Worm (Caenorhabditis elegans) whole organism, L2 larva: Measurements from ENCODE around the gene qui-1.

Source experiments
- Y55F3AM.14 ChIP-seq: fragments of 200-800 bp; sonication (Bioruptor generic); optimal IDR thresholded peaks from 2 replicates; lab custom pipeline; 2018; ENCODE audit warnings: mild to moderate bottlenecking, missing genetic modification characterization, missing compliant biosample characterization
- blmp-1 ChIP-seq: sonication (generic microtip); optimal IDR thresholded peaks from 2 replicates; lab custom pipeline; 2017; ENCODE audit warnings: missing genetic modification characterization, mild to moderate bottlenecking, missing compliant biosample characterization, antibody characterized with exemption, moderate library complexity; ENCODE audit not compliant: insufficient read depth
- ceh-82 ChIP-seq: fragments of 150-350 bp; optimal IDR thresholded peaks from 2 replicates; lab custom pipeline; 2014; ENCODE audit warnings: missing biosample characterization, missing genetic modification characterization
- elt-3 ChIP-seq: sonication (generic microtip); optimal IDR thresholded peaks from 2 replicates; lab custom pipeline; 2017; ENCODE audit warnings: missing biosample characterization, missing genetic modification characterization
- fos-1 ChIP-seq: fragments of 150-350 bp; optimal IDR thresholded peaks from 2 replicates; lab custom pipeline; 2014; ENCODE audit warnings: missing biosample characterization, missing genetic modification characterization
- lin-13 ChIP-seq: fragments of 150-350 bp; optimal IDR thresholded peaks from 2 replicates; lab custom pipeline; 2014; ENCODE audit warnings: missing biosample characterization, missing genetic modification reagents, missing genetic modification characterization
- nhr-12 ChIP-seq: fragments of 150-350 bp; optimal IDR thresholded peaks from 2 replicates; lab custom pipeline; 2014; ENCODE audit warnings: missing biosample characterization, missing genetic modification characterization
- nhr-77 ChIP-seq: fragments of 150-350 bp; optimal IDR thresholded peaks from 2 replicates; lab custom pipeline; 2014; ENCODE audit warnings: missing biosample characterization, missing genetic modification characterization
- peb-1 ChIP-seq: fragments of 150-350 bp; optimal IDR thresholded peaks from 2 replicates; lab custom pipeline; 2014; ENCODE audit warnings: missing biosample characterization, missing genetic modification characterization
- sma-9 ChIP-seq, 2 experiments: fragments of 150-350 bp in 1 of 2; sonication (generic microtip) in 1 of 2; optimal IDR thresholded peaks; 2 replicates each; lab custom pipeline; 2014 to 2016; ENCODE audit warnings: missing genetic modification characterization in 2 of 2, mild to moderate bottlenecking in 1 of 2, missing biosample characterization in 1 of 2, missing compliant biosample characterization in 1 of 2, missing genetic modification reagents in 1 of 2, moderate library complexity in 1 of 2
- unc-39 ChIP-seq: fragments of 150-350 bp; optimal IDR thresholded peaks from 2 replicates; lab custom pipeline; 2014; ENCODE audit warnings: missing biosample characterization, missing genetic modification characterization
- unc-55 ChIP-seq: fragments of 150-350 bp; sonication (generic microtip); optimal IDR thresholded peaks from 3 replicates; lab custom pipeline; 2014; ENCODE audit warnings: missing biosample characterization, missing genetic modification reagents, missing genetic modification characterization
- ztf-1 ChIP-seq: fragments of 200-800 bp; sonication (Bioruptor generic); conservative IDR thresholded peaks from 2 replicates; pipeline ENCODE4 v1.3.6; 2022; ENCODE audit warnings: missing genetic modification characterization, missing compliant biosample characterization

Gene qui-1

DNA sequence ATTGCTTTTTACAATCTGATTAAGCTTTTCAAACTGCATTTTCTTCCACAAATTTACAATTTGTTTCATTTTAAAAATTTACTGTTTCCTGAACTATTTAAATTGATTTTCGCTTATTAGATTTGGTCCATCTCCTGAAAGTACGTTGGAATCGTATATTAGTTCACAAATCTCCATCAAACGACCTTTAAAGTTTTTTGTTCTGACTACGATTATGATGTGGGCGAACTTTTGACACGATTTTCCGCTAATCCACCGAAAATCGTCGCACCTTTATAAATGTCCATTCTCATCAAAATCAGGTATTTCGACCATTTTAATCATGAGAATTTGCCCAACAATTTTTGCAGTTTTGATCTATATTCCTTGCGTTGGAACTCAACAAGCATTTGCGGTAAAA, 61.9 kb downstream of the qui-1 start, which contains the start of gene C08F11.1:
Gene C08F11.1, plus strand, starts transcription at position 301 of the 400 bp plus-strand sequence.
- TF ChIP-seq lin-13, result no peak
- no peak for TF ChIP-seq nhr-12 (tag; lab: Kevin White, UChicago)
- TF ChIP-seq unc-55 (GFP tag; lab: Kevin White, UChicago), result no peak
- no peak for TF ChIP-seq blmp-1
- no peak for TF ChIP-seq elt-3 (tag; lab: Kevin White, UChicago)
- TF ChIP-seq Y55F3AM.14 (GFP tag; lab: Kevin White, UChicago), result no peak
- no peak for TF ChIP-seq fos-1 (tag; lab: Kevin White, UChicago)
- no peak for TF ChIP-seq sma-9 (GFP tag; optimal IDR thresholded peaks at IDR 0.05; lab: Kevin White, UChicago)
- no peak for TF ChIP-seq sma-9 (tag; optimal IDR thresholded peaks at IDR 0.05; lab: Kevin White, UChicago)
- TF ChIP-seq nhr-77 (tag; lab: Kevin White, UChicago), result no peak
- TF ChIP-seq ztf-1, result no peak
- no peak for TF ChIP-seq peb-1 (tag; lab: Kevin White, UChicago)
- no peak for TF ChIP-seq ceh-82 (tag; lab: Kevin White, UChicago)
- TF ChIP-seq unc-39, result no peak
- TF ChIP-seq, all 48 proteins: peak for 0
